Fruit fly (Drosophila melanogaster): ENCODE data around the gene RpS14b.
A peak's percentile ranks its signal among the peaks of the same experiment; 100 is the strongest.

RpS14b gene

DNA sequence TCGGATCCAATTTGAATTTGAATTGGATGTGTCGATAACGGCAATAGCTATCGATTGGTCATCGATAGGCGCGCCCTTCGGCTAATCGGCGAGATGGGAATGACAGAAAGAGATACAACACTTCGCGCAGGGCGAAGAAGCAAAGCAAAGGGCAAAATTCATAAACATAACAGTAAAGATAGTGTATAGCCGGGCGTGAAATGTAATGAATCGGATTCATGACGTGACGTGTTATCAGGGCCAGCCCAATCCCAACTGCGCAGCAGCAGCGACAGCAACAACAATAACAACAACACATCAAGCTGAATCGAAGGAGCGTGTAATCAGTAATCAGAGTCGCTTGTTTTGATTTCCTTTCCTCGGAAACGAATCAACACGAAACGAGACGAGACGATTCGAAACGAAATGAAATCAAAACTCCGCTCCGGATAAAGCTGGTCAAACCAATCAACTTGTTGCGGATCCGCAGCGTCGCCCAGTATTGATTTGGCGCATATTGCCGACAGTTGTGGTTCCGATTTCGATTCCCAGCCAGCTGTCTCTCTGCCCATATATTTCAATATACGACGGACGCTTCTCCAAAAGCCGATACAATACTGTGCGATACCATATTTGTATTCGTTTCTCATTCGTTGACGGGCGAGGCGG lies 22.6 kb upstream of the RpS14b start, which contains the start of gene snz (continued):
- TF ChIP-seq nerfin-2 (GFP tag; IDR thresholded peaks at IDR 0.05; ENCODE audit: partially characterized antibody) = peak; percentile 65
- no peak for TF ChIP-seq Xrp1 (GFP tag; IDR thresholded peaks at IDR 0.05)
- TF ChIP-seq abd-A (tag; optimal IDR thresholded peaks at IDR 0.05) = peak; percentile 80
- TF ChIP-seq CG32767 (GFP tag; IDR thresholded peaks at IDR 0.05) = no peak
- no peak for TF ChIP-seq CG4282 (GFP tag; optimal IDR thresholded peaks at IDR 0.05)
- TF ChIP-seq CG3995 (GFP tag; optimal IDR thresholded peaks at IDR 0.05) = no peak
- 0 out of 2 replicates have a peak, but pooled peaks have one; percentile 5 for TF ChIP-seq CG9932 (GFP tag; IDR thresholded peaks at IDR 0.05)
- no peak for TF ChIP-seq CG12219 (GFP tag; optimal IDR thresholded peaks at IDR 0.05)
- no peak for TF ChIP-seq NFAT (GFP tag; IDR thresholded peaks at IDR 0.05)
- no peak for TF ChIP-seq CG11398 (GFP tag; optimal IDR thresholded peaks at IDR 0.05)
- no peak for TF ChIP-seq CG10209 (GFP tag; optimal IDR thresholded peaks at IDR 0.05)
- TF ChIP-seq CG14441 (GFP tag; IDR thresholded peaks at IDR 0.05) = no peak
- TF ChIP-seq ken (GFP tag; IDR thresholded peaks at IDR 0.05) = no peak
- TF ChIP-seq HmgZ (tag; optimal IDR thresholded peaks at IDR 0.05) = peak; percentile 54
- TF ChIP-seq Ets65A (GFP tag) = no peak
- TF ChIP-seq sc (optimal IDR thresholded peaks at IDR 0.05) = no peak
- TF ChIP-seq sc (GFP tag; optimal IDR thresholded peaks at IDR 0.05) = no peak
- TF ChIP-seq CG7928 (GFP tag; optimal IDR thresholded peaks at IDR 0.05) = no peak
- TF ChIP-seq CG6272 (GFP tag; IDR thresholded peaks at IDR 0.05) = no peak
- no peak for TF ChIP-seq dpn (GFP tag; optimal IDR thresholded peaks at IDR 0.05)
- no peak for TF ChIP-seq CG6689 (GFP tag; IDR thresholded peaks at IDR 0.05)
- TF ChIP-seq CG5953 (GFP tag; IDR thresholded peaks at IDR 0.05) = no peak
- no peak for TF ChIP-seq Jarid2 (GFP tag; optimal IDR thresholded peaks at IDR 0.05)
- TF ChIP-seq Atf6 (GFP tag; IDR thresholded peaks at IDR 0.05) = no peak
- TF ChIP-seq mld (GFP tag; IDR thresholded peaks at IDR 0.05; ENCODE audit: partially characterized antibody) = peak; percentile 75
- TF ChIP-seq CG8944 (GFP tag; optimal IDR thresholded peaks at IDR 0.05) = no peak
- no peak for TF ChIP-seq Sox102F (GFP tag; optimal IDR thresholded peaks at IDR 0.05)
- TF ChIP-seq Usf (GFP tag; optimal IDR thresholded peaks at IDR 0.05) = no peak
- no peak for TF ChIP-seq CG7786 (GFP tag; optimal IDR thresholded peaks at IDR 0.05)
- TF ChIP-seq CG15011 (GFP tag; optimal IDR thresholded peaks at IDR 0.05) = no peak
- no peak for TF ChIP-seq CG12299 (tag; optimal IDR thresholded peaks at IDR 0.05)
- peak; percentile 75 for TF ChIP-seq Dp (GFP tag; optimal IDR thresholded peaks at IDR 0.05)
- TF ChIP-seq chm (GFP tag; IDR thresholded peaks at IDR 0.05) = no peak
- TF ChIP-seq Sry-δ (GFP tag; optimal IDR thresholded peaks at IDR 0.05) = peak; percentile 74
- 0 out of 2 replicates have a peak, but pooled peaks have one; percentile 8 for TF ChIP-seq slbo (GFP tag; IDR thresholded peaks at IDR 0.05)
- TF ChIP-seq CG14050 (GFP tag; IDR thresholded peaks at IDR 0.05) = no peak
- peak; percentile 2 for TF ChIP-seq gfzf (GFP tag; optimal IDR thresholded peaks at IDR 0.05)
- TF ChIP-seq Lim3 (GFP tag; IDR thresholded peaks at IDR 0.05) = no peak
- TF ChIP-seq CG9437 (GFP tag; optimal IDR thresholded peaks at IDR 0.05) = no peak
- TF ChIP-seq hbn (GFP tag; IDR thresholded peaks at IDR 0.05; ENCODE audit: partially characterized antibody) = peak; percentile 75
- TF ChIP-seq CG12071 (GFP tag; optimal IDR thresholded peaks at IDR 0.05) = no peak
- TF ChIP-seq stwl (tag; optimal IDR thresholded peaks at IDR 0.05) = peak; percentile 49
- peak; percentile 77 for TF ChIP-seq CG4360 (GFP tag; IDR thresholded peaks at IDR 0.05)
- no peak for TF ChIP-seq zen (tag; optimal IDR thresholded peaks at IDR 0.05)
- TF ChIP-seq CG3163 (GFP tag; optimal IDR thresholded peaks at IDR 0.05) = no peak
- TF ChIP-seq emc (GFP tag; optimal IDR thresholded peaks at IDR 0.05) = no peak
- TF ChIP-seq Nf-YB (GFP tag; optimal IDR thresholded peaks at IDR 0.05) = no peak
- TF ChIP-seq CG30020 (tag; optimal IDR thresholded peaks at IDR 0.05) = no peak
- TF ChIP-seq CG11085 (GFP tag; IDR thresholded peaks at IDR 0.05) = no peak
- TF ChIP-seq crp (GFP tag; optimal IDR thresholded peaks at IDR 0.05) = peak in 1 of 2 experiments; percentile 0
- TF ChIP-seq CG2120 (GFP tag; optimal IDR thresholded peaks at IDR 0.05) = peak; percentile 25
